Comparison of ENCODE assay signal across 2 fruit fly cellular contexts in the genomic region with DNA sequence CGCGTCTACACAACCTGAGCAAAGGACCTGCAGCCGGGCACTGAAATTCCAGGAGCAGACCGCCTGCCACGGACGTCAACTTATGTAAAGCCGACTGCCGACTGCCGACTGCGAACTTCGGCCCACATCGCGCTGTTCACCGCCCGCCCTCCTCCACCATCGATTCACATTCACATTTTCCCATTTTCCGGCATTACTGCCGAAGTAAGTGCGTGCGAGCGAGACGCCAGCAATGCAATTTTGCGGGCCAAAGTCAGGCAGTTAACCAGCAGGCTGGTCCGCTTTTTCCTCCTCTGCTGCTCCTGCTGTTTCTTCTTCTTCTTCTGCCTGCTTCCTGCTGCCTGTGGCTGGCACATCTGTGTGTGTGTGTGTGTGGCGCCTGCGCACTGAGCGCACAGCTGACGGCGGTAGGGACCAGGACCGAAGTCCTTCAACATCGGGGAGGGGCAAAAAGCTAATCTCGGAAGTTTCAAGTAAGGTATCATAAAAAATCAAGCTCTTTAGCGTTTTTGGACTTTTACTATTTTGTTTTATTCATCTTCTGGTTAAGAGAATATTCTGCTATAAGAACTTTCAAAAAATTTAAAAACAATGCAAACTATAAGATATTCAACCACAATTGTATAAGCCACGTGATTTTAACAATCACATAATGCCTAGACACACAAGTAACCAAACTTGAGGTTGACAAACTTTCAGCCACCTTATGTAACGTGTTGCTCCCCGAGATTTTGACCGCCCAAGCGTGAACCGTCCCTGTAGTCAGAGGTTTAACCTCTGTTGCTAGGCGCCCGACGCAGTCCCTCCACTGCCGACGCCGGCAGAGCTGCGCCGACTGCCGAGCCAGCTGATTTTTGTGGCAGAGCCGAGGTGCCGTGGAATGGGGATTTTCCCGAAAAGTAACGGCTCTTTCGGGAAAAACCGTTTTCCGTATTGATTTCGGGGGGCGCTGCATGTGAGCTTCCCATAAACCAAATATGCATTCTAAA.
TF ChIP-seq lines count a peak whose summit lies in the region.

No protein-coding gene starts in this region.

TF ChIP-seq in whole organism, embryonic, 481 proteins besides CTCF, POLR2A, EP300 and RAD21 (continued from another document and continues in another):
- TF ChIP-seq CG4617 (GFP tag; optimal IDR thresholded peaks at IDR 0.05; lab: Kevin White, UChicago; ENCODE audit: borderline replicate concordance) (no peak), z (GFP tag; IDR thresholded peaks at IDR 0.05; lab: Robert Waterston, UW) (no peak), CG12236 (GFP tag; optimal IDR thresholded peaks at IDR 0.05; lab: Kevin White, UChicago) (no peak), peb (GFP tag; IDR thresholded peaks at IDR 0.05; lab: Robert Waterston, UW) (no peak), CG10565 (GFP tag; optimal IDR thresholded peaks at IDR 0.05; lab: Kevin White, UChicago) (no peak), chif (GFP tag; optimal IDR thresholded peaks at IDR 0.05; lab: Kevin White, UChicago) (peak; percentile 3 to 67), CG15601 (tag; optimal IDR thresholded peaks at IDR 0.05; lab: Kevin White, UChicago) (no peak), org-1 (GFP tag; optimal IDR thresholded peaks at IDR 0.05; lab: Kevin White, UChicago) (peak; percentile 58), kni (GFP tag; optimal IDR thresholded peaks at IDR 0.05; lab: Kevin White, UChicago) (no peak), Hr39 (optimal IDR thresholded peaks at IDR 0.05; lab: Kevin White, UChicago) (no peak), CG15514 (GFP tag; optimal IDR thresholded peaks at IDR 0.05; lab: Kevin White, UChicago) (peak; percentile 4), Scr (GFP tag; IDR thresholded peaks at IDR 0.05; lab: Robert Waterston, UW; ENCODE audit: partially characterized antibody) (no peak), CG13624 (GFP tag; optimal IDR thresholded peaks at IDR 0.05; lab: Kevin White, UChicago) (peak; percentile 57), Mrtf (GFP tag; IDR thresholded peaks at IDR 0.05; lab: Robert Waterston, UW) (no peak), al (GFP tag; IDR thresholded peaks at IDR 0.05; lab: Robert Waterston, UW) (no peak), so (GFP tag; IDR thresholded peaks at IDR 0.05; lab: Robert Waterston, UW) (0 out of 3 replicates have a peak, but pooled peaks have one; percentile 52), pita (GFP tag; optimal IDR thresholded peaks at IDR 0.05; lab: Kevin White, UChicago) (no peak), Fer2 (tag; optimal IDR thresholded peaks at IDR 0.05; lab: Kevin White, UChicago) (no peak), CG6813 (GFP tag; optimal IDR thresholded peaks at IDR 0.05; lab: Kevin White, UChicago) (peak; percentile 59), CG12769 (tag; optimal IDR thresholded peaks at IDR 0.05; lab: Kevin White, UChicago) (peak; percentile 52), CG34422 (GFP tag; IDR thresholded peaks at IDR 0.05; lab: Robert Waterston, UW) (peak; percentile 21; the same call in 1 of the 3 replicates), crol (GFP tag; IDR thresholded peaks at IDR 0.05; lab: Robert Waterston, UW) (peak; percentile 82), Aef1 (GFP tag; IDR thresholded peaks at IDR 0.05; lab: Robert Waterston, UW) (peak; percentile 7; the same call in 1 of the 3 replicates), CG12659 (GFP tag; optimal IDR thresholded peaks at IDR 0.05; lab: Kevin White, UChicago) (peak; percentile 10), cwo (GFP tag; optimal IDR thresholded peaks at IDR 0.05; lab: Kevin White, UChicago) (peak; percentile 52), CG9876 (GFP tag; optimal IDR thresholded peaks at IDR 0.05; lab: Kevin White, UChicago) (peak; percentile 35), CG17802 (tag; optimal IDR thresholded peaks at IDR 0.05; lab: Kevin White, UChicago) (no peak), CG6683 (GFP tag; optimal IDR thresholded peaks at IDR 0.05; lab: Kevin White, UChicago) (no peak), fru (optimal IDR thresholded peaks at IDR 0.05; lab: Kevin White, UChicago) (no peak), CG17829 (tag; optimal IDR thresholded peaks at IDR 0.05; lab: Kevin White, UChicago) (peak; percentile 12), rib (GFP tag; IDR thresholded peaks at IDR 0.05; lab: Robert Waterston, UW) (no peak; the same call in 1 of the 2 replicates), gsb (GFP tag; IDR thresholded peaks at IDR 0.05; lab: Robert Waterston, UW) (no peak), fd102C (GFP tag; optimal IDR thresholded peaks at IDR 0.05; lab: Kevin White, UChicago) (peak; percentile 35), vfl (GFP tag; optimal IDR thresholded peaks at IDR 0.05; lab: Kevin White, UChicago) (peak; percentile 29), CG10321 (GFP tag; IDR thresholded peaks at IDR 0.05; lab: Robert Waterston, UW) (peak; percentile 58), her (GFP tag; optimal IDR thresholded peaks at IDR 0.05; lab: Kevin White, UChicago) (no peak), corto (GFP tag; optimal IDR thresholded peaks at IDR 0.05; lab: Kevin White, UChicago) (no peak), CG2678 (tag; optimal IDR thresholded peaks at IDR 0.05; lab: Kevin White, UChicago) (peak; percentile 72), CG10979 (tag; optimal IDR thresholded peaks at IDR 0.05; lab: Kevin White, UChicago) (peak; percentile 65), CG14441 (GFP tag; IDR thresholded peaks at IDR 0.05; lab: Robert Waterston, UW) (no peak), CkIIα-i1 (GFP tag; IDR thresholded peaks at IDR 0.05; lab: Robert Waterston, UW) (no peak), Ptx1 (GFP tag; IDR thresholded peaks at IDR 0.05; lab: Robert Waterston, UW) (peak; percentile 28), CG8290 (GFP tag; optimal IDR thresholded peaks at IDR 0.05; lab: Kevin White, UChicago) (peak; percentile 41), CG8290 (tag; optimal IDR thresholded peaks at IDR 0.05; lab: Kevin White, UChicago) (peak in 1 of 2 experiments; percentile 32), bcd (GFP tag; optimal IDR thresholded peaks at IDR 0.05; lab: Kevin White, UChicago) (peak; percentile 37), wek (GFP tag; optimal IDR thresholded peaks at IDR 0.05; lab: Kevin White, UChicago) (no peak), CG1233 (GFP tag; optimal IDR thresholded peaks at IDR 0.05; lab: Kevin White, UChicago) (peak; percentile 52), CG4328 (GFP tag; optimal IDR thresholded peaks at IDR 0.05; lab: Kevin White, UChicago) (peak; percentile 29), Lim3 (GFP tag; IDR thresholded peaks at IDR 0.05; lab: Robert Waterston, UW) (no peak), Gug (GFP tag; IDR thresholded peaks at IDR 0.05; lab: Robert Waterston, UW) (0 out of 4 replicates have a peak, but pooled peaks have one; percentile 47), Awh (GFP tag; IDR thresholded peaks at IDR 0.05; lab: Robert Waterston, UW) (no peak), Optix (GFP tag; IDR thresholded peaks at IDR 0.05; lab: Robert Waterston, UW) (no peak), Jarid2 (GFP tag; optimal IDR thresholded peaks at IDR 0.05; lab: Kevin White, UChicago) (no peak), shn (GFP tag; optimal IDR thresholded peaks at IDR 0.05; lab: Kevin White, UChicago) (no peak), crp (GFP tag; optimal IDR thresholded peaks at IDR 0.05; lab: Kevin White, UChicago) (peak in 1 of 2 experiments; percentile 56), fd96Cb (tag; optimal IDR thresholded peaks at IDR 0.05; lab: Kevin White, UChicago) (peak; percentile 34), vnd (GFP tag; IDR thresholded peaks at IDR 0.05; lab: Robert Waterston, UW; ENCODE audit: partially characterized antibody) (no peak), cato (GFP tag; optimal IDR thresholded peaks at IDR 0.05; lab: Kevin White, UChicago; ENCODE audit: borderline replicate concordance) (no peak), Sin3A (optimal IDR thresholded peaks at IDR 0.05; lab: Kevin White, UChicago) (no peak), tgo (GFP tag; IDR thresholded peaks at IDR 0.05; lab: Robert Waterston, UW) (no peak)

TF ChIP-seq in whole organism, prepupa, 60 proteins besides CTCF, POLR2A, EP300 and RAD21 (continued from another document):
- peak; percentile 86 for TF ChIP-seq CG10631 (GFP tag; optimal IDR thresholded peaks at IDR 0.05; lab: Kevin White, UChicago)
- peak; percentile 66 for TF ChIP-seq CG8319 (GFP tag; optimal IDR thresholded peaks at IDR 0.05; lab: Kevin White, UChicago)
- TF ChIP-seq CG8632 (GFP tag; optimal IDR thresholded peaks at IDR 0.05; lab: Kevin White, UChicago) = peak; percentile 64
- peak; percentile 48 for TF ChIP-seq Blimp-1 (GFP tag; optimal IDR thresholded peaks at IDR 0.05; lab: Kevin White, UChicago)
- peak; percentile 87 for TF ChIP-seq esn (GFP tag; optimal IDR thresholded peaks at IDR 0.05; lab: Kevin White, UChicago)
- peak; percentile 16 for TF ChIP-seq CG1621 (tag; optimal IDR thresholded peaks at IDR 0.05; lab: Kevin White, UChicago)
- TF ChIP-seq fkh (GFP tag; optimal IDR thresholded peaks at IDR 0.05; lab: Kevin White, UChicago) = no peak
- TF ChIP-seq CG6163 (GFP tag; IDR thresholded peaks at IDR 0.05; lab: Robert Waterston, UW) = no peak; the same call in 2 of the 3 replicates
- no peak for TF ChIP-seq Gug (GFP tag; IDR thresholded peaks at IDR 0.05; lab: Robert Waterston, UW)
- peak; percentile 85 for TF ChIP-seq CG6808 (GFP tag; optimal IDR thresholded peaks at IDR 0.05; lab: Kevin White, UChicago)
- TF ChIP-seq pdm3 (GFP tag; optimal IDR thresholded peaks at IDR 0.05; lab: Kevin White, UChicago) = peak; percentile 78
- peak; percentile 18 to 79 for TF ChIP-seq salr (GFP tag; optimal IDR thresholded peaks at IDR 0.05; lab: Kevin White, UChicago)
- peak; percentile 79 for TF ChIP-seq Sox102F (GFP tag; optimal IDR thresholded peaks at IDR 0.05; lab: Kevin White, UChicago)
- TF ChIP-seq fd59A (GFP tag; optimal IDR thresholded peaks at IDR 0.05; lab: Kevin White, UChicago) = peak; percentile 82
- TF ChIP-seq Eip78C (GFP tag; lab: Kevin White, UChicago) = peak; percentile 93
